Worm (Caenorhabditis elegans) whole organism, L4 larva: ENCODE results near the gene C50B8.5.

Experiments
- Y5F2A.4 ChIP-seq: fragments of 200-800 bp; sonication (Bioruptor generic); optimal IDR thresholded peaks from 2 replicates; lab custom pipeline; 2018; ENCODE audit warnings: mild to moderate bottlenecking, missing genetic modification characterization, missing compliant biosample characterization
- mdl-1 ChIP-seq, 2 experiments: fragments of 150-350 bp in 1 of 2; sonication (generic microtip) in 1 of 2; optimal IDR thresholded peaks; 2 replicates each; lab custom pipeline; 2014 to 2017; ENCODE audit warnings: missing biosample characterization in 2 of 2, missing genetic modification characterization in 2 of 2

- TF ChIP-seq mdl-1 (tag; optimal IDR thresholded peaks at IDR 0.05; lab: Kevin White, UChicago), result no peak
- TF ChIP-seq Y5F2A.4, result no peak
Observed at ce11 chrV:13576828-13577227, 3.9 kb upstream of the C50B8.5 start.
